Worm (Caenorhabditis elegans) whole organism, L4/young adult: ENCODE results near the gene srw-9.

ENCODE experiments used
- W03F9.2 ChIP-seq: fragments of 150-350 bp; optimal IDR thresholded peaks from 2 replicates; lab custom pipeline; 2014; ENCODE audit warnings: missing biosample characterization, missing genetic modification characterization
- him-1 ChIP-seq: sonication (generic microtip); optimal IDR thresholded peaks from 2 replicates; lab custom pipeline; 2016; ENCODE audit warnings: missing genotype, missing genetic modification reagents, missing genetic modification characterization, missing compliant biosample characterization

ce11 chrIII:12773753-12774152 lies 16.3 kb downstream of the srw-9 start:
- TF ChIP-seq him-1 (tag; lab: Kevin White, UChicago) (no peak), W03F9.2 (tag; lab: Kevin White, UChicago) (no peak)
